Worm (Caenorhabditis elegans) whole organism, early embryonic: Measurements from ENCODE around the gene grl-22.
A peak's percentile ranks its signal among the peaks of the same experiment; 100 is the strongest.

Experiments used
- B0310.2 ChIP-seq: sonication (generic microtip); optimal IDR thresholded peaks from 2 replicates; lab custom pipeline; 2016; ENCODE audit warnings: mild to moderate bottlenecking, missing genetic modification characterization, missing compliant biosample characterization
- F13C5.2 ChIP-seq: sonication (generic microtip); optimal IDR thresholded peaks from 2 replicates; lab custom pipeline; 2017; ENCODE audit warnings: mild to moderate bottlenecking, missing genetic modification characterization, inconsistent platforms, missing compliant biosample characterization
- aly-1 ChIP-seq: sonication (generic microtip); optimal IDR thresholded peaks from 2 replicates; lab custom pipeline; 2016; ENCODE audit warnings: missing genetic modification characterization, missing compliant biosample characterization
- ama-1 ChIP-seq: fragments of 150-350 bp; optimal IDR thresholded peaks from 2 replicates; lab custom pipeline; 2014
- ceh-13 ChIP-seq: fragments of 200-800 bp; sonication (Bioruptor generic); optimal IDR thresholded peaks from 2 replicates; lab custom pipeline; 2018; ENCODE audit warnings: mild to moderate bottlenecking, missing genetic modification characterization, missing compliant biosample characterization
- ceh-36 ChIP-seq: sonication (generic microtip); optimal IDR thresholded peaks from 2 replicates; lab custom pipeline; 2016; ENCODE audit warnings: missing genetic modification characterization, inconsistent platforms, missing compliant biosample characterization
- ets-7 ChIP-seq: sonication (generic microtip); optimal IDR thresholded peaks from 2 replicates; lab custom pipeline; 2016; ENCODE audit warnings: missing genotype, missing genetic modification characterization, missing compliant biosample characterization
- flt-1 ChIP-seq: fragments of 200-800 bp; sonication (Bioruptor generic); IDR thresholded peaks from 2 replicates; pipeline ENCODE4 v1.3.6; 2022; ENCODE audit warnings: missing genetic modification characterization, missing compliant biosample characterization
- hmbx-1 ChIP-seq: sonication (generic microtip); optimal IDR thresholded peaks from 2 replicates; lab custom pipeline; 2016; ENCODE audit warnings: mild to moderate bottlenecking, missing genetic modification characterization, missing compliant biosample characterization
- hmg-4 ChIP-seq: fragments of 200-800 bp; sonication (Bioruptor generic); optimal IDR thresholded peaks from 2 replicates; lab custom pipeline; 2018; ENCODE audit warnings: mild to moderate bottlenecking, missing genetic modification characterization, missing compliant biosample characterization
- hnd-1 ChIP-seq: sonication (generic microtip); optimal IDR thresholded peaks from 2 replicates; lab custom pipeline; 2016; ENCODE audit warnings: missing genetic modification characterization, missing compliant biosample characterization
- pes-1 ChIP-seq: fragments of 200-800 bp; sonication (Bioruptor generic); IDR thresholded peaks from 2 replicates; pipeline ENCODE4 v1.3.6; 2022; ENCODE audit warnings: missing genetic modification reagents, missing genetic modification characterization, missing compliant biosample characterization
- scrt-1 ChIP-seq: fragments of 200-800 bp; sonication (Bioruptor generic); IDR thresholded peaks from 2 replicates; pipeline ENCODE4 v1.3.6; 2022; ENCODE audit warnings: missing genetic modification characterization, missing compliant biosample characterization
- sea-1 ChIP-seq: fragments of 200-800 bp; sonication (Bioruptor generic); conservative IDR thresholded peaks from 2 replicates; pipeline ENCODE4 v1.3.6; 2022; ENCODE audit warnings: missing genetic modification characterization, missing compliant biosample characterization
- tbx-11 ChIP-seq: fragments of 200-800 bp; sonication (Bioruptor generic); IDR thresholded peaks from 2 replicates; pipeline ENCODE4 v1.3.6; 2022; ENCODE audit warnings: missing genetic modification characterization, missing compliant biosample characterization
- tbx-37 ChIP-seq: fragments of 200-800 bp; sonication (Bioruptor generic); conservative IDR thresholded peaks from 2 replicates; pipeline ENCODE4 v1.3.6; 2022; ENCODE audit warnings: missing genetic modification reagents, missing genetic modification characterization, missing compliant biosample characterization
- tra-4 ChIP-seq: sonication (generic microtip); optimal IDR thresholded peaks from 2 replicates; lab custom pipeline; 2017; ENCODE audit warnings: missing genetic modification characterization, missing compliant biosample characterization

Gene grl-22

DNA sequence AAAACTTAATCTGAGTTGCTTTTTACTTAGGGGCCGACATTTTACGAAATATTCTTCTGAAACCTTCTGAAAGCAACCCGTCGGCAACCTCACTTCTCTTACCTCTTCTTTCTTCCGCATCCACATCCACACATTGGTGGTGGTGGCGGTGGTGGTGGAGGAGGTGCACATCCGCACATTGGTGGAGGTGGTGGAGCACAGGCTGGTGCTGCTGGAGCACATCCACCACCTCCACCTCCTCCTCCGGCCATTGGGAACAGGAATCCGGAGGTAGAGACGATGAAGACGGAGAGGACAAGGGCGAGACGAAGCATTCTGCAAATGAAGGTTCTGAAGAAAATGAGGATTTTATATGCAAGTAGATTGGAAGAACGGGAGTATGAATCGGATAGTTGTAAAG is at the start of gene grl-22:
Gene grl-22, minus strand, starts transcription at position 332 of the 400 bp plus-strand sequence.
- TF ChIP-seq tbx-11, result no peak
- TF ChIP-seq tbx-37, result no peak
- TF ChIP-seq ets-7 (tag; lab: Kevin White, UChicago), result no peak
- no peak for TF ChIP-seq B0310.2 (tag; lab: Kevin White, UChicago)
- TF ChIP-seq sea-1 (GFP tag; lab: Robert Waterston, UW), result no peak
- TF ChIP-seq F13C5.2 (tag; lab: Kevin White, UChicago), result no peak
- TF ChIP-seq scrt-1 (GFP tag; lab: Robert Waterston, UW), result no peak
- no peak for TF ChIP-seq hnd-1 (tag; lab: Kevin White, UChicago)
- TF ChIP-seq aly-1 (tag; lab: Kevin White, UChicago), result no peak
- TF ChIP-seq ama-1 (lab: Kevin White, UChicago), result no peak
- TF ChIP-seq tra-4 (tag; lab: Kevin White, UChicago), result no peak
- no peak for TF ChIP-seq hmg-4 (GFP tag; lab: Kevin White, UChicago)
- no peak for TF ChIP-seq hmbx-1 (tag; lab: Kevin White, UChicago)
- TF ChIP-seq ceh-13 (GFP tag; lab: Kevin White, UChicago), result no peak
- no peak for TF ChIP-seq ceh-36
- no peak for TF ChIP-seq pes-1
- TF ChIP-seq flt-1, result no peak

DNA sequence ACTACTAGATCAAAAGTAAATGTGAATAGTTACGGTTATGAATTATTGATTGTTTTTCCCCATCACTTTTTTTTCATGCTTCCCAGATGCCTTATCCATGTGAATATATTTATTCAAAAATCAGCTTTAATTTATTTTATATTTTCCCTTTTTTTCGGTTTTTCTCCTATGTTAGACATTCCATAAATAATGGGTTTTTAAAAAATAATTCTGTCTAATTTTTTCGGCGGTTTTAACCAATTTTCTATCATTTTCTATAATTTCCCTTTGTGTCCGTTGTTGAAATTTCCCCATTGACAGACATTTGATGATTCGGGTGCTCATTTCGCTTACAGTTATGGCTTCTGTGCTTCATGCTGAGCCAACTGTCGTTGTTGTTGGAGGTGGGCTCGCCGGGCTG is 47.3 kb upstream of the grl-22 start, which contains the start of gene F48E8.3:
Gene F48E8.3, plus strand, starts transcription at position 301 of the 400 bp plus-strand sequence.
- TF ChIP-seq aly-1 (tag; lab: Kevin White, UChicago) (no peak), tbx-11 (no peak), sea-1 (GFP tag; lab: Robert Waterston, UW) (no peak), scrt-1 (GFP tag; lab: Robert Waterston, UW) (no peak), F13C5.2 (tag; lab: Kevin White, UChicago) (no peak), B0310.2 (tag; lab: Kevin White, UChicago) (no peak), hnd-1 (tag; lab: Kevin White, UChicago) (no peak)

DNA sequence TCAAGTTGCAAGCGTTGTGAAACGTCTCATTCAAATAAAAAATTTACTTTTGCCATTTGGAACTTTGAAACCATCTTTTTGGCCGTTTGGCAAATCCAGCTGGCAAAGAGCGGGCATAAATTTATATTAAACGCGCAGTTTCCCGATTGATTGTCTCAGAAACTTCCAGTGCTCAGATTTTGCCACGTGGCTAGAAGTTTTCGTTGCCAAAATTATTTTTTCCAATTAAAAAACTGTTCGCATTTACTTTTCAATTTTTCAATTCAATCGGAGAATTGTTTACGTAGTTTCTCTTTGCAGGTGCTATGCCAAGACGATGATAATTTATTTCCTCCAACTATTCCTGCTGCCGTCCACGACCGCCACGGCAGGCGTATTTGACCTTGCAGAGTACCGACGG is 39.5 kb upstream of the grl-22 start, which contains the start of gene F48E8.4:
Gene F48E8.4, plus strand, starts transcription at position 301 of the 400 bp plus-strand sequence.
- TF ChIP-seq sea-1 (GFP tag; lab: Robert Waterston, UW), result no peak
- TF ChIP-seq hnd-1 (tag; lab: Kevin White, UChicago), result no peak
- no peak for TF ChIP-seq hmg-4 (GFP tag; lab: Kevin White, UChicago)
- no peak for TF ChIP-seq tbx-11
- no peak for TF ChIP-seq pes-1
- TF ChIP-seq tbx-37, result no peak
- TF ChIP-seq hmbx-1 (tag; lab: Kevin White, UChicago), result no peak
- no peak for TF ChIP-seq ceh-13 (GFP tag; lab: Kevin White, UChicago)
- no peak for TF ChIP-seq B0310.2 (tag; lab: Kevin White, UChicago)
- TF ChIP-seq aly-1 (tag; lab: Kevin White, UChicago), result no peak
- TF ChIP-seq flt-1, result no peak
- no peak for TF ChIP-seq ama-1 (lab: Kevin White, UChicago)
- TF ChIP-seq scrt-1 (GFP tag; lab: Robert Waterston, UW), result no peak
- no peak for TF ChIP-seq tra-4 (tag; lab: Kevin White, UChicago)
- no peak for TF ChIP-seq ceh-36
- no peak for TF ChIP-seq ets-7 (tag; lab: Kevin White, UChicago)
- TF ChIP-seq F13C5.2 (tag; lab: Kevin White, UChicago), result no peak

DNA sequence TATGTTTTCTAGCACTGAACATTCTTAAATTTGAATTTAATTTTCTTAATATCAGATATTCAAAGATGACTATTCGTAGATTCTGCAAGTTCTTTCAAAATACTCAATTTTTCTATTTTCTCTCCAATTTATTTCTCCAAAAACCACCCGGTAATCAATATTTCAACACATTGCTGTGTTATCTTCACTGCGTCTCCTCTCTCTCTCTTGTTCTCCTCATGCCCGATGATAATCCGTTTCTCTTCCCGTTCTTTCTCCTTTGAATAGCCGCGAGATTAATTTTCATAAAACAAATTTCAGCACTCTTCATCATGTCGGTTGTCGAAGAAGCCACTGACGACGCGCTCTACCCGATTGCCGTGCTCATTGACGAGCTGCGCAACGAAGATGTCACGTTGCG is 36.6 kb upstream of the grl-22 start, which contains the start of gene paa-1:
Gene paa-1, plus strand, starts transcription at position 301 of the 400 bp plus-strand sequence.
- TF ChIP-seq hnd-1 (tag; lab: Kevin White, UChicago) (no peak), hmg-4 (GFP tag; lab: Kevin White, UChicago) (no peak), hmbx-1 (tag; lab: Kevin White, UChicago) (no peak), ama-1 (lab: Kevin White, UChicago) (no peak), ets-7 (tag; lab: Kevin White, UChicago) (no peak), tbx-11 (no peak), aly-1 (tag; lab: Kevin White, UChicago) (no peak), scrt-1 (GFP tag; lab: Robert Waterston, UW) (no peak), tbx-37 (no peak), sea-1 (GFP tag; lab: Robert Waterston, UW) (no peak), flt-1 (no peak), B0310.2 (tag; lab: Kevin White, UChicago) (no peak), F13C5.2 (tag; lab: Kevin White, UChicago) (no peak), ceh-13 (GFP tag; lab: Kevin White, UChicago) (no peak), pes-1 (no peak), tra-4 (tag; lab: Kevin White, UChicago) (no peak), ceh-36 (no peak)

DNA sequence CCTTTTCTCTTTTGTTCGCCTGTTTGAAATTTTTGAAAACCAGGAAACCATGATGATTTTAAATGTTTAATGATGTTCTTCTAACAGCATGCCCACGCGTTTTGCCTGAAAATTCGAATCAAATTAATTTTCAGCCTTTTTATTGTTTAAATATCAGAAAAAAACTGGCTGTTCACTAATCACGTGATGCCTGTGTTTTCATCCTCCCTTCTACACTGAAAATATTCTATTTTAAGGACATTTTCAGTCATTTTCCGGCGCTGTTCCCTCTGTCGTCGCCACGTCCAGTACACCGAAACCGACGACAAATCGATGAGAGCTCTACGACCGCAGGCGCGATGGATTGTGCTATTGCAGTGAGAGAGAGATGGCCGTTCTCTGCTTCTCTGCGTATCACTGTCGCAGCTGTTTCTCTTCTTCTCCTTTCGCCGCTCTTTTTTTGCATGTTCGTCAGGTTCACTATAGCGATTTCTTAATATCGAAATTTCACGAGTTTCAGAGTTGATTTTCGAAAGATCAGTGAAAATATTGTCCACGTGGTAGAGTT is 36.0 kb upstream of the grl-22 start, which contains the start of gene F48E8.8:
Gene F48E8.8, minus strand, starts transcription at position 51 of the 547 bp plus-strand sequence.
- TF ChIP-seq tbx-37, result no peak
- no peak for TF ChIP-seq hnd-1 (tag; lab: Kevin White, UChicago)
- peak; percentile 23 for TF ChIP-seq F13C5.2 (tag; lab: Kevin White, UChicago)

DNA sequence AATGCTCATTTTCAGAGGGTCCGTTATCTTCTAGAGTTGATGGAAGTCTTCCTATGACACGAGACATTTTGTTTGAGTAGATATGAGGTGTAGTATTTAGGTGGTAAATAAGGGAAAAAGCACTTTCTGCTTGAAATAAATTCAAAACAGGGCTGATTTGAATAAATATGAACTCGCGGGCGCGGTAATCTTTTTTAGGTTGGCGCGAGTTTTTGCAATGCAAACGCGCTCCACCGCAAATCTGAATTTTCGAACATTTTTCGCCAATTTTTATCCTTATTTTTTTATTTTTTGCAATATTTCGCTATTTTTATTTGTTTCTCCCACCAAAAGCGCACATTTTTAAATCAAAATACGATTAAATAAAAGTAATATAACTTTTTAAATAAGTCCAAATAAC is 34.4 kb upstream of the grl-22 start, which contains the start of gene skpt-1:
Gene skpt-1, minus strand, starts transcription at position 219 of the 400 bp plus-strand sequence.
- TF ChIP-seq F13C5.2 (tag; lab: Kevin White, UChicago) (no peak), hmbx-1 (tag; lab: Kevin White, UChicago) (no peak), tbx-37 (no peak), sea-1 (GFP tag; lab: Robert Waterston, UW) (no peak), ets-7 (tag; lab: Kevin White, UChicago) (no peak), hmg-4 (GFP tag; lab: Kevin White, UChicago) (no peak), scrt-1 (GFP tag; lab: Robert Waterston, UW) (no peak), pes-1 (no peak), hnd-1 (tag; lab: Kevin White, UChicago) (no peak), flt-1 (no peak), ceh-13 (GFP tag; lab: Kevin White, UChicago) (no peak), ama-1 (lab: Kevin White, UChicago) (no peak), aly-1 (tag; lab: Kevin White, UChicago) (no peak), tbx-11 (no peak), ceh-36 (no peak), B0310.2 (tag; lab: Kevin White, UChicago) (no peak), tra-4 (tag; lab: Kevin White, UChicago) (no peak)
